Fruit fly (Drosophila melanogaster) whole organism, embryonic: ENCODE results near the gene CG12024.

Experiments used
- Blimp-1 ChIP-seq: fragments of 200-800 bp; sonication (Bioruptor generic); optimal IDR thresholded peaks from 3 replicates; lab custom pipeline; 2018; ENCODE audit warnings: missing biosample characterization, missing genetic modification characterization, mild to moderate bottlenecking, moderate library complexity, missing genetic modification reagents
- CG13296 ChIP-seq: fragments of 200-800 bp; sonication (Bioruptor generic); optimal IDR thresholded peaks from 3 replicates; lab custom pipeline; 2018; ENCODE audit warnings: missing biosample characterization, mild to moderate bottlenecking, missing genetic modification characterization
- CG15073 ChIP-seq: fragments of 200-800 bp; sonication (Bioruptor generic); optimal IDR thresholded peaks from 2 replicates; lab custom pipeline; 2016; ENCODE audit warnings: missing biosample characterization, missing genetic modification characterization
- CG1602 ChIP-seq: fragments of 200-800 bp; sonication (Bioruptor generic); optimal IDR thresholded peaks from 3 replicates; lab custom pipeline; 2016; ENCODE audit warnings: missing biosample characterization, missing genetic modification characterization
- CG2678 ChIP-seq: fragments of 200-800 bp; sonication (Bioruptor generic); optimal IDR thresholded peaks from 3 replicates; lab custom pipeline; 2019; ENCODE audit warnings: missing biosample characterization, mild to moderate bottlenecking, missing genetic modification characterization, moderate library complexity
- CG34422 ChIP-seq: fragments of 200-800 bp; sonication (Bioruptor generic); IDR thresholded peaks from 3 replicates; pipeline ENCODE4 v1.3.6; 2022; ENCODE audit warnings: missing biosample characterization, missing genetic modification characterization
- CG5245 ChIP-seq: fragments of 200-800 bp; sonication (Bioruptor generic); optimal IDR thresholded peaks from 3 replicates; lab custom pipeline; 2016; ENCODE audit warnings: missing biosample characterization, missing genetic modification characterization
- CG6175 ChIP-seq: fragments of 200-800 bp; sonication (Bioruptor generic); IDR thresholded peaks from 3 replicates; pipeline ENCODE4 v1.3.6; 2022; ENCODE audit warnings: missing biosample characterization, missing genetic modification characterization
- CG7786 ChIP-seq: fragments of 200-800 bp; sonication (Bioruptor generic); optimal IDR thresholded peaks from 2 replicates; lab custom pipeline; 2016; ENCODE audit warnings: missing biosample characterization, missing genetic modification characterization
- Doc2 ChIP-seq: fragments of 200-800 bp; sonication (Bioruptor generic); IDR thresholded peaks from 2 replicates; pipeline ENCODE4 v1.3.6; 2022; ENCODE audit warnings: missing biosample characterization, missing genetic modification characterization
- Drgx ChIP-seq: fragments of 200-800 bp; sonication (Bioruptor generic); IDR thresholded peaks from 2 replicates; pipeline ENCODE4 v1.3.6; 2022; ENCODE audit warnings: missing biosample characterization, missing genetic modification characterization
- Fer3 ChIP-seq: fragments of 200-800 bp; sonication (Bioruptor generic); optimal IDR thresholded peaks from 2 replicates; lab custom pipeline; 2018; ENCODE audit warnings: missing biosample characterization, mild to moderate bottlenecking, missing genetic modification characterization, moderate library complexity
- HmgZ ChIP-seq: fragments of 200-800 bp; sonication (Bioruptor generic); optimal IDR thresholded peaks from 2 replicates; lab custom pipeline; 2018; ENCODE audit warnings: missing biosample characterization, mild to moderate bottlenecking, missing genetic modification characterization
- Hr39 ChIP-seq: fragments of >200 bp; optimal IDR thresholded peaks from 2 replicates; lab custom pipeline; 2017
- Ravus ChIP-seq: fragments of 200-800 bp; sonication (Bioruptor generic); IDR thresholded peaks from 2 replicates; pipeline ENCODE4 v1.3.6; 2022; ENCODE audit warnings: missing biosample characterization, missing genetic modification characterization
- Six4 ChIP-seq: fragments of 200-800 bp; sonication (Bioruptor generic); optimal IDR thresholded peaks from 2 replicates; lab custom pipeline; 2016; ENCODE audit warnings: missing biosample characterization, missing genetic modification characterization
- chn ChIP-seq: fragments of 200-800 bp; sonication (Bioruptor generic); optimal IDR thresholded peaks from 2 replicates; lab custom pipeline; 2016; ENCODE audit warnings: missing biosample characterization, missing genetic modification characterization
- crc ChIP-seq: fragments of 200-800 bp; sonication (Bioruptor generic); optimal IDR thresholded peaks from 2 replicates; lab custom pipeline; 2016; ENCODE audit warnings: missing biosample characterization, missing genetic modification characterization
- dysf ChIP-seq: fragments of 200-800 bp; sonication (Bioruptor generic); IDR thresholded peaks from 3 replicates; pipeline ENCODE4 v1.3.6; 2022; ENCODE audit warnings: missing biosample characterization, missing genetic modification characterization
- gsb-n ChIP-seq: fragments of 200-800 bp; sonication (Bioruptor generic); optimal IDR thresholded peaks from 3 replicates; lab custom pipeline; 2018; ENCODE audit warnings: missing biosample characterization, mild to moderate bottlenecking, missing genetic modification characterization
- ham ChIP-seq: fragments of 200-800 bp; sonication (Bioruptor generic); IDR thresholded peaks from 2 replicates; pipeline ENCODE4 v1.3.6; 2022; ENCODE audit warnings: missing biosample characterization, missing genetic modification characterization
- knrl ChIP-seq: fragments of 200-800 bp; sonication (Bioruptor generic); IDR thresholded peaks from 3 replicates; pipeline ENCODE4 v1.3.6; 2022; ENCODE audit warnings: missing biosample characterization, missing genetic modification characterization; ENCODE audit not compliant: partially characterized antibody
- sens ChIP-seq: fragments of 200-800 bp; sonication (Bioruptor generic); peaks from one replicate; lab custom pipeline; 2016; ENCODE audit warnings: missing biosample characterization, missing genetic modification characterization
- sens-2 ChIP-seq: fragments of 200-800 bp; sonication (Bioruptor generic); IDR thresholded peaks from 2 replicates; pipeline ENCODE4 v1.3.6; 2022; ENCODE audit warnings: missing biosample characterization, missing genetic modification characterization
- tio ChIP-seq: fragments of 200-800 bp; sonication (Bioruptor generic); optimal IDR thresholded peaks from 2 replicates; lab custom pipeline; 2017; ENCODE audit warnings: missing biosample characterization, missing genetic modification characterization, inconsistent platforms

CG12024 gene

DNA sequence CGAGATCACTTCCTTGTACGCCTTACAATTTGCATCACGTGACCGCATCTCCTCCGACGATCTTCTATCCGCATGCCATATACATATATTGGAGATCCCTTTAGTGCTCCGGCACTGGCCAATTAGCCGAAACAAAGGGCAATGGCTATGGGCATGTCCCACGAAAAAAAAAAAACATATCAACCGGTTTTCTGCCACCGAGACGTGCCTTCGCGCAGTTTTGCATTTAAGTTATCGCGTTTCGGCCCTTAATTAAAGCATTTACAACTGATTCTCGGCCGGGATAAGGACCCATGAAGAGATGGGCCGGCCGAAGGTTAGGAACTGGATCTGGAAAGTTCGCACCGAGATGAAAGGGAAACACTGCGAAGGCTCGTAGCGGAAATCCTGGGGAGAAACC lies 42.7 kb downstream of the CG12024 start:
- no peak for TF ChIP-seq sens-2 (GFP tag; lab: Robert Waterston, UW)
- no peak for TF ChIP-seq gsb-n
- TF ChIP-seq tio (GFP tag; lab: Kevin White, UChicago) = no peak
- TF ChIP-seq Ravus (GFP tag; lab: Robert Waterston, UW) = no peak
- TF ChIP-seq HmgZ (tag; lab: Kevin White, UChicago) = no peak
- TF ChIP-seq CG1602 (GFP tag; lab: Kevin White, UChicago) = no peak
- no peak for TF ChIP-seq crc (GFP tag; lab: Kevin White, UChicago)
- TF ChIP-seq CG13296 (GFP tag; lab: Kevin White, UChicago) = no peak
- TF ChIP-seq CG2678 (tag; lab: Kevin White, UChicago) = no peak

DNA sequence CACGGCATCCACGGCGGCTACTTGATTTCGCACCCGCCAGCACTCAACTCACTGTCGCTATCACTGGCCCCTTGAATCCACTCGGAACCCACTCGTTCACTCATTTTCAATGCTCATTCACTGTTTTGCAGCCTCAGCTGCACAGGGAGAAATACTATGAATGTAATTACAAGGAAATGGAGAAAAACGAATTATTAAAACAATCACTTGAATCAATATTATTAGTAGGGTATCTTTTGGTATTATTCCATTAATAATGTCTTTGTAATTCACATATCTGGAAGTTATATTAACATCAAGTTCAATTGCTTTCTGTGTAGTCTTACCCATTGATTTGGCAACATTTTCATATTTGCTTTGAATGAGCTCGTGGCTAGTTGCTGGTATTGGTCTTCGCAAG lies 43.7 kb downstream of the CG12024 start:
- TF ChIP-seq Drgx (GFP tag; lab: Robert Waterston, UW) = peak; percentile 93
- TF ChIP-seq Six4 (GFP tag; lab: Kevin White, UChicago) = no peak

DNA sequence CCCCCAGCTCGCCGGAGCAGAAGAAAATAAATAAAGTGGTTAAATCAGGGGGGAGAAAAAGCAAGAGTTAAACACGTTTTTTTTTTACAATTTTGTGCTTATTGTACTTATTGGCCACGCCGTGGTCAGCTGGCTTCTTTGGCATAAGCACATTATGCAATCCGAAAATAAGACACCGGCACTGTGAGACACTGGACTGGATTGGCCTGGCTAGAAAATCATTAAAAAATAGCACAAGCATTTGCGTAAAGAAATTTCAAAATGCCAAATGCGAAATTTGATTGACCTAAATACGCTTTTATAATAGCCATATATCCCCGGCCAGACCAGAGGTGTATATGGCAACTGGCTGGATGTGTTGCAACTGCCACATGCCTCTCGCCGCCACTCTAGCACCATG lies 47.5 kb downstream of the CG12024 start:
- TF ChIP-seq Fer3 (tag; lab: Kevin White, UChicago) (no peak), Doc2 (GFP tag; lab: Robert Waterston, UW) (no peak), knrl (no peak), CG5245 (GFP tag; lab: Kevin White, UChicago) (no peak), CG6175 (no peak), Hr39 (lab: Kevin White, UChicago) (no peak), CG15073 (no peak), CG7786 (no peak), ham (GFP tag; lab: Robert Waterston, UW) (no peak)

DNA sequence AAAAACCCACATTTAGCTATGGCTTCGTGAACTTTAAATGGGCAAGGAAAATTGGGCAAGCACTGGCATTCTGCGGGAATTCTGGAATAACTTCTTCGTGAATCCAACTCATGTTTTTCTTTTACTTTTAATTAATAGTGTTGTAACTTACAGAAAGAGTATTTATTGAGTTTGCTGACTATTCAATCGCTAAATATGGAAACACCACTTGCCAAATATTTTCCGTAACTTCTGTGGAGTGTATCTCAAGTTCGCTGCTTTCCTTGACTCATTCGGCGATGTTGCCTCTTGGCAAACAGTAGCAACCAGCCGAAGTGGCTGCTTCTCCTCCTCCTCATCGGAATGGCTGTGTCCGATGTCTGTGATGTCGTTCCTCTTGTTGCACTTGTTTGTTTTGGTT lies 48.3 kb downstream of the CG12024 start:
- TF ChIP-seq chn (GFP tag; lab: Kevin White, UChicago) = no peak
- TF ChIP-seq Drgx (GFP tag; lab: Robert Waterston, UW) = peak; percentile 17; the same call in 1 of the 2 replicates
- TF ChIP-seq, all 482 proteins: peak for 1

DNA sequence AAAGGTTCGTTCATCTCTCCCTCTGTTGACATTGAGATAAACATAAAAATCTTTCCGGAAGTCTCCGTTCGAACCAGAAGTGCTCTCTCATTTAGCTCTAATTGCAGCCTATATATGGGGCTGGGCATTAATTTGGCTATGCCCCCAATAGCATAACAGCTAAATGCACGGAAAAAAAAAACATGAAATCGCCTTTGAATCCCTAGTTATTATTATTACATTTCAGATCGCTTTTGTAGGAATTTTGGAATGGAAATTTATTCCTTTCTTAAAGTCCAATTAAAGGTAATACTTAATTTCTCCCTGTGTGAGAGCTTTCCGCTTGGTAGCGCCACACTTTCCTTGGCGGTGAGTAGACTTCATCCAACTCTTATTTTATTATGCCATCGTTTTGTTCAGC lies 49.2 kb downstream of the CG12024 start:
- TF ChIP-seq CG34422 (GFP tag; lab: Robert Waterston, UW) (no peak), Blimp-1 (GFP tag; lab: Kevin White, UChicago) (peak; percentile 23), dysf (0 out of 3 replicates have a peak, but pooled peaks have one; percentile 10), Drgx (GFP tag; lab: Robert Waterston, UW) (0 out of 2 replicates have a peak, but pooled peaks have one; percentile 19), sens (GFP tag; lab: Kevin White, UChicago) (peak; percentile 66)
